Fruit fly (Drosophila melanogaster): Measurements from ENCODE around the gene GC1.

GC1 gene

dm6 chr3R:11967262-11968029 is at the start of gene GC1, which contains the start of gene CG12213:
Gene GC1, plus strand, starts transcription at chr3R:11967708.
Gene CG12213, minus strand, starts transcription at chr3R:11967691.
- TF ChIP-seq h (GFP tag; optimal IDR thresholded peaks at IDR 0.05) (peak; percentile 57), N (GFP tag; optimal IDR thresholded peaks at IDR 0.05) (no peak), OdsH (GFP tag; optimal IDR thresholded peaks at IDR 0.05) (peak; percentile 17), Dfd (GFP tag; optimal IDR thresholded peaks at IDR 0.05) (no peak), Rel (GFP tag; optimal IDR thresholded peaks at IDR 0.05) (no peak), Rel (tag; optimal IDR thresholded peaks at IDR 0.05) (peak; percentile 21), Hnf4 (GFP tag; optimal IDR thresholded peaks at IDR 0.05) (peak; percentile 44), dsf (GFP tag; optimal IDR thresholded peaks at IDR 0.05; ENCODE audit: borderline replicate concordance) (peak; percentile 53), dl (GFP tag; optimal IDR thresholded peaks at IDR 0.05; ENCODE audit: insufficient read depth in 1 of 2, partially characterized antibody in 2 of 2) (no peak), Dif (GFP tag; optimal IDR thresholded peaks at IDR 0.05; ENCODE audit: partially characterized antibody) (no peak), Jra (GFP tag; optimal IDR thresholded peaks at IDR 0.05) (peak; percentile 43), ey (GFP tag; optimal IDR thresholded peaks at IDR 0.05) (no peak), Vsx2 (GFP tag; optimal IDR thresholded peaks at IDR 0.05; ENCODE audit: partially characterized antibody) (peak; percentile 97), jim (GFP tag; optimal IDR thresholded peaks at IDR 0.05) (peak; percentile 6), psq (GFP tag; optimal IDR thresholded peaks at IDR 0.05) (peak; percentile 21), CrebA (GFP tag; optimal IDR thresholded peaks at IDR 0.05; ENCODE audit: borderline replicate concordance) (no peak), CG32264 (GFP tag; optimal IDR thresholded peaks at IDR 0.05) (peak; percentile 1), Hr78 (GFP tag; optimal IDR thresholded peaks at IDR 0.05) (no peak), lola (GFP tag; optimal IDR thresholded peaks at IDR 0.05) (no peak), pan (optimal IDR thresholded peaks at IDR 0.05) (no peak), sage (GFP tag; optimal IDR thresholded peaks at IDR 0.05) (no peak), woc (GFP tag; optimal IDR thresholded peaks at IDR 0.05) (peak; percentile 63), rgr (GFP tag; optimal IDR thresholded peaks at IDR 0.05) (peak; percentile 3), Mio (GFP tag; optimal IDR thresholded peaks at IDR 0.05) (no peak), br (GFP tag; optimal IDR thresholded peaks at IDR 0.05) (no peak), Abd-B (GFP tag; optimal IDR thresholded peaks at IDR 0.05) (no peak), Hr83 (GFP tag; optimal IDR thresholded peaks at IDR 0.05; ENCODE audit: poor library complexity, severe bottlenecking) (peak; percentile 1), GATAd (GFP tag; optimal IDR thresholded peaks at IDR 0.05) (no peak), tai (GFP tag; optimal IDR thresholded peaks at IDR 0.05) (no peak), fru (GFP tag; optimal IDR thresholded peaks at IDR 0.05) (peak; percentile 50), foxo (GFP tag; optimal IDR thresholded peaks at IDR 0.05) (peak in 1 of 2 experiments; percentile 23), HLH106 (tag; optimal IDR thresholded peaks at IDR 0.05) (peak; percentile 38), Myc (optimal IDR thresholded peaks at IDR 0.05) (no peak), usp (GFP tag; optimal IDR thresholded peaks at IDR 0.05) (no peak), CG9705 (GFP tag; optimal IDR thresholded peaks at IDR 0.05) (no peak), Sp1 (GFP tag; optimal IDR thresholded peaks at IDR 0.05) (peak; percentile 49), brk (GFP tag; optimal IDR thresholded peaks at IDR 0.05) (no peak), sv (GFP tag; optimal IDR thresholded peaks at IDR 0.05) (no peak), dmrt93B (GFP tag; optimal IDR thresholded peaks at IDR 0.05) (no peak)

dm6 chr3R:11920605-11921004 is 46.9 kb upstream of the GC1 start:
- TF ChIP-seq Vsx2 (GFP tag; optimal IDR thresholded peaks at IDR 0.05; ENCODE audit: partially characterized antibody), result no peak
- TF ChIP-seq Hr83 (GFP tag; optimal IDR thresholded peaks at IDR 0.05; ENCODE audit: poor library complexity, severe bottlenecking), result no peak
- no peak for TF ChIP-seq br (GFP tag; optimal IDR thresholded peaks at IDR 0.05)
- TF ChIP-seq Dif (GFP tag; optimal IDR thresholded peaks at IDR 0.05; ENCODE audit: partially characterized antibody), result no peak
- TF ChIP-seq Mio (GFP tag; optimal IDR thresholded peaks at IDR 0.05), result no peak
- TF ChIP-seq CrebA (GFP tag; optimal IDR thresholded peaks at IDR 0.05; ENCODE audit: borderline replicate concordance), result no peak
- TF ChIP-seq Rel (GFP tag; optimal IDR thresholded peaks at IDR 0.05), result no peak
- TF ChIP-seq Rel (tag; optimal IDR thresholded peaks at IDR 0.05), result no peak
- no peak for TF ChIP-seq usp (GFP tag; optimal IDR thresholded peaks at IDR 0.05)
- TF ChIP-seq HLH106 (tag; optimal IDR thresholded peaks at IDR 0.05), result peak; percentile 44
- peak; percentile 39 for TF ChIP-seq Sp1 (GFP tag; optimal IDR thresholded peaks at IDR 0.05)
- peak; percentile 18 for TF ChIP-seq CG32264 (GFP tag; optimal IDR thresholded peaks at IDR 0.05)
- TF ChIP-seq Myc (optimal IDR thresholded peaks at IDR 0.05), result no peak
- no peak for TF ChIP-seq N (GFP tag; optimal IDR thresholded peaks at IDR 0.05)
- peak; percentile 39 for TF ChIP-seq psq (GFP tag; optimal IDR thresholded peaks at IDR 0.05)
- TF ChIP-seq brk (GFP tag; optimal IDR thresholded peaks at IDR 0.05), result no peak
- no peak for TF ChIP-seq Hr78 (GFP tag; optimal IDR thresholded peaks at IDR 0.05)
- TF ChIP-seq tai (GFP tag; optimal IDR thresholded peaks at IDR 0.05), result no peak
- no peak for TF ChIP-seq sage (GFP tag; optimal IDR thresholded peaks at IDR 0.05)
- peak in 1 of 2 experiments; percentile 67 for TF ChIP-seq foxo (GFP tag; optimal IDR thresholded peaks at IDR 0.05)
- TF ChIP-seq Dfd (GFP tag; optimal IDR thresholded peaks at IDR 0.05), result no peak
- TF ChIP-seq Hnf4 (GFP tag; optimal IDR thresholded peaks at IDR 0.05), result peak; percentile 37
- TF ChIP-seq h (GFP tag; optimal IDR thresholded peaks at IDR 0.05), result peak; percentile 59
- no peak for TF ChIP-seq CG9705 (GFP tag; optimal IDR thresholded peaks at IDR 0.05)
- TF ChIP-seq Jra (GFP tag; optimal IDR thresholded peaks at IDR 0.05), result no peak
- no peak for TF ChIP-seq dl (GFP tag; optimal IDR thresholded peaks at IDR 0.05; ENCODE audit: insufficient read depth in 1 of 2, partially characterized antibody in 2 of 2)
- TF ChIP-seq rgr (GFP tag; optimal IDR thresholded peaks at IDR 0.05), result peak; percentile 59
- TF ChIP-seq OdsH (GFP tag; optimal IDR thresholded peaks at IDR 0.05), result peak; percentile 24
- TF ChIP-seq woc (GFP tag; optimal IDR thresholded peaks at IDR 0.05), result peak; percentile 24
- TF ChIP-seq lola (GFP tag; optimal IDR thresholded peaks at IDR 0.05), result no peak
- peak; percentile 66 for TF ChIP-seq fru (GFP tag; optimal IDR thresholded peaks at IDR 0.05)
- peak; percentile 58 for TF ChIP-seq ey (GFP tag; optimal IDR thresholded peaks at IDR 0.05)
- TF ChIP-seq dmrt93B (GFP tag; optimal IDR thresholded peaks at IDR 0.05), result no peak
- no peak for TF ChIP-seq GATAd (GFP tag; optimal IDR thresholded peaks at IDR 0.05)
- TF ChIP-seq pan (optimal IDR thresholded peaks at IDR 0.05), result no peak
- no peak for TF ChIP-seq dsf (GFP tag; optimal IDR thresholded peaks at IDR 0.05; ENCODE audit: borderline replicate concordance)
- no peak for TF ChIP-seq Abd-B (GFP tag; optimal IDR thresholded peaks at IDR 0.05)
- no peak for TF ChIP-seq jim (GFP tag; optimal IDR thresholded peaks at IDR 0.05)
- TF ChIP-seq sv (GFP tag; optimal IDR thresholded peaks at IDR 0.05), result no peak
